Worm (Caenorhabditis elegans) whole organism, L2 larva: ENCODE data around the gene K03B8.4.

Experiments
- blmp-1 ChIP-seq: sonication (generic microtip); optimal IDR thresholded peaks from 2 replicates; lab custom pipeline; 2017; ENCODE audit warnings: missing genetic modification characterization, mild to moderate bottlenecking, missing compliant biosample characterization, antibody characterized with exemption, moderate library complexity; ENCODE audit not compliant: insufficient read depth
- elt-1 ChIP-seq: fragments of 150-350 bp; optimal IDR thresholded peaks from 2 replicates; lab custom pipeline; 2014; ENCODE audit warnings: missing biosample characterization, missing genetic modification characterization
- mdl-1 ChIP-seq, 2 experiments: fragments of 150-350 bp in 1 of 2; sonication (generic microtip) in 1 of 2; optimal IDR thresholded peaks; 2 replicates each; lab custom pipeline; 2017; ENCODE audit warnings: missing biosample characterization in 2 of 2, missing genetic modification characterization in 2 of 2
- nhr-129 ChIP-seq: fragments of 150-350 bp; optimal IDR thresholded peaks from 2 replicates; lab custom pipeline; 2014; ENCODE audit warnings: missing biosample characterization, missing genetic modification characterization
- snpc-4 ChIP-seq: fragments of 150-350 bp; optimal IDR thresholded peaks from 2 replicates; lab custom pipeline; 2014; ENCODE audit warnings: missing biosample characterization, missing genetic modification characterization
- zag-1 ChIP-seq: fragments of 150-350 bp; optimal IDR thresholded peaks from 2 replicates; lab custom pipeline; 2014; ENCODE audit warnings: missing biosample characterization, missing genetic modification characterization

ce11 chrV:11436407-11436806 is 41.5 kb upstream of the K03B8.4 start:
- TF ChIP-seq blmp-1 (tag; lab: Kevin White, UChicago) (no peak), nhr-129 (tag; lab: Kevin White, UChicago) (no peak), elt-1 (no peak), zag-1 (no peak), mdl-1 (tag; optimal IDR thresholded peaks at IDR 0.05; lab: Kevin White, UChicago) (no peak), snpc-4 (no peak)
